Worm (Caenorhabditis elegans): ENCODE measurements around the gene ssl-1.
A peak's percentile ranks its signal among the peaks of the same experiment; 100 is the strongest.

Gene ssl-1

DNA sequence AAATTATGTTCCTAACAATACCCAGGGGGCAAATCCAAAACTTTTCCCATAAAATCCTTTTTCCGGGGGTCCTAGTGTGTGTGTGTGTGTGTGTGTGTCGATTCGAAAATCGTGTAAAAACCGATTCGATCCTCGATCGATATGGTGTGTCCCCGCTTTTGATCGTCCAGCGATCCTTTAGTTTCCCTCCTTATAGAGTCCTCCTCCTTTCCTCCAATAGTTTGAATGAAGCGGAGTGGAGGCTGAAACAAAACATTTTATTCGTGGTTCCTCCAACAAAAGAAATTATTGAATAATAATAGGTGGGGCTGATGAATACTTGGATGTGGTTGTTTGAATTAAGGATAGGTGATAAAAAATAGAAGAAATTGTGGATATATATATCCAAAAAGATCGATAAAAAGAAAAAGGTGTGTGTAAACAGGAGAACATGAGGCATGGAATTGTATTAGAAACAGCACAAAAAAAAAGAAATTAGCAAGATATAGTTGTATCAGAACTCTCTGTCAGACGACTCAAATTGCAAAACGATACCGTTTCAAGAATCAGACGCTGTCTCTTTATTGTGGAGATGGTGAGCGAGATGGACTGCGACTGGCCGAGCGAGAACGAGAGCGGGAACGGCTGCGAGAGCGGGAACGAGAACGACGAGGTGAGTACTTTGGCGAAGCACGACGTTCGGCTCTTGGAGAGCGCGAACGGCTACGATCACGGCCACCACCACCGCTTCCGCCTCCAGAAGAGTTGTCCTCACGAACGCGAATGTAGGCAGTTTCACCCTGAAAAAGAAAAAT lies 27.7 kb upstream of the ssl-1 start (continued):
- TF ChIP-seq rpc-1 (optimal IDR thresholded peaks at IDR 0.05) (no peak), rpc-1 (tag; optimal IDR thresholded peaks at IDR 0.05) (no peak), K12H6.12 (tag; optimal IDR thresholded peaks at IDR 0.05) (no peak), ztf-22 (GFP tag; optimal IDR thresholded peaks at IDR 0.05) (no peak), nhr-179 (tag; optimal IDR thresholded peaks at IDR 0.05) (no peak), attf-6 (GFP tag; IDR thresholded peaks at IDR 0.05) (peak; percentile 39; the same call in 1 of the 2 replicates), dpff-1 (tag; optimal IDR thresholded peaks at IDR 0.05) (no peak), fkh-3 (tag; optimal IDR thresholded peaks at IDR 0.05) (no peak), unc-62 (GFP tag; optimal IDR thresholded peaks at IDR 0.05) (no peak), Y95B8A.8 (GFP tag; IDR thresholded peaks at IDR 0.05) (no peak), ceh-91 (GFP tag; IDR thresholded peaks at IDR 0.05) (no peak), F55B11.4 (tag; optimal IDR thresholded peaks at IDR 0.05; ENCODE audit: borderline replicate concordance, insufficient read depth) (no peak), bed-2 (GFP tag; IDR thresholded peaks at IDR 0.05) (no peak), ztf-6 (GFP tag; IDR thresholded peaks at IDR 0.05) (no peak), egl-18 (GFP tag; IDR thresholded peaks at IDR 0.05) (no peak), F57A8.1 (GFP tag; optimal IDR thresholded peaks at IDR 0.05) (no peak), ceh-27 (GFP tag; optimal IDR thresholded peaks at IDR 0.05) (no peak), chd-7 (tag; optimal IDR thresholded peaks at IDR 0.05) (peak; percentile 43), atf-7 (tag; optimal IDR thresholded peaks at IDR 0.05) (no peak), snpc-1.3 (tag; optimal IDR thresholded peaks at IDR 0.05; ENCODE audit: insufficient read depth) (peak; percentile 3), unc-130 (GFP tag; optimal IDR thresholded peaks at IDR 0.05) (no peak), egrh-3 (GFP tag; IDR thresholded peaks at IDR 0.05) (no peak), F49E8.2 (tag; optimal IDR thresholded peaks at IDR 0.05; ENCODE audit: insufficient read depth) (no peak), ccch-3 (GFP tag; optimal IDR thresholded peaks at IDR 0.05) (no peak), tbx-9 (tag; optimal IDR thresholded peaks at IDR 0.05; ENCODE audit: borderline replicate concordance) (no peak), aptf-2 (GFP tag; conservative IDR thresholded peaks at IDR 0.05) (no peak), lir-1 (GFP tag; conservative IDR thresholded peaks at IDR 0.05) (no peak), lin-35 (GFP tag; optimal IDR thresholded peaks at IDR 0.05) (no peak), F33H1.4 (GFP tag; IDR thresholded peaks at IDR 0.05) (no peak), ztf-3 (GFP tag; optimal IDR thresholded peaks at IDR 0.05) (no peak), let-607 (tag; optimal IDR thresholded peaks at IDR 0.05) (no peak), lin-54 (GFP tag; optimal IDR thresholded peaks at IDR 0.05) (peak; percentile 47), mes-4 (tag; optimal IDR thresholded peaks at IDR 0.05) (no peak), nfya-2 (GFP tag; IDR thresholded peaks at IDR 0.05) (no peak), ceh-100 (GFP tag; IDR thresholded peaks at IDR 0.05) (no peak), Y56A3A.18 (GFP tag; IDR thresholded peaks at IDR 0.05) (no peak), athp-1 (tag; optimal IDR thresholded peaks at IDR 0.05) (no peak), hlh-26 (GFP tag; conservative IDR thresholded peaks at IDR 0.05) (no peak), nfyb-1 (GFP tag; IDR thresholded peaks at IDR 0.05) (peak; percentile 35; the same call in 1 of the 2 replicates), him-1 (tag; optimal IDR thresholded peaks at IDR 0.05) (no peak), mxl-1 (tag; optimal IDR thresholded peaks at IDR 0.05) (no peak), lag-1 (GFP tag; IDR thresholded peaks at IDR 0.05) (no peak), lsl-1 (GFP tag; optimal IDR thresholded peaks at IDR 0.05) (peak; percentile 6), nhr-120 (GFP tag; IDR thresholded peaks at IDR 0.05) (no peak), rcor-1 (GFP tag; IDR thresholded peaks at IDR 0.05) (no peak), snpc-4 (GFP tag; optimal IDR thresholded peaks at IDR 0.05) (no peak), snpc-4 (tag; optimal IDR thresholded peaks at IDR 0.05) (no peak), akir-1 (GFP tag; optimal IDR thresholded peaks at IDR 0.05) (no peak)

All from whole organism, young adult.